Worm (Caenorhabditis elegans) whole organism, midembryonic: ENCODE measurements around the gene F01D5.8.
"Not testable (repeated sequence)": the region's sequence is repeated elsewhere in the genome, so short reads cannot be mapped to it uniquely, and the experiment has no call there.

ENCODE experiments used
- T22C8.4 ChIP-seq: fragments of 200-800 bp; sonication (Bioruptor generic); IDR thresholded peaks from 2 replicates; pipeline ENCODE4 v1.3.6; 2022; ENCODE audit warnings: missing genetic modification characterization, missing compliant biosample characterization
- cog-1 ChIP-seq: sonication (generic microtip); optimal IDR thresholded peaks from 2 replicates; lab custom pipeline; 2016; ENCODE audit warnings: missing genetic modification characterization, missing compliant biosample characterization
- flt-1 ChIP-seq: fragments of 200-800 bp; sonication (Bioruptor generic); IDR thresholded peaks from 2 replicates; pipeline ENCODE4 v1.3.6; 2022; ENCODE audit warnings: missing genetic modification characterization, missing compliant biosample characterization
- klf-2 ChIP-seq: fragments of 200-800 bp; sonication (Bioruptor generic); conservative IDR thresholded peaks from 2 replicates; pipeline ENCODE4 v1.3.6; 2022; ENCODE audit warnings: missing genetic modification reagents, missing genetic modification characterization, missing compliant biosample characterization
- med-1 ChIP-seq: sonication (generic microtip); optimal IDR thresholded peaks from 2 replicates; lab custom pipeline; 2017; ENCODE audit warnings: missing genetic modification characterization, mild to moderate bottlenecking, missing compliant biosample characterization, antibody characterized with exemption, missing genetic modification reagents; ENCODE audit not compliant: insufficient read depth
- ref-1 ChIP-seq: fragments of 200-800 bp; sonication (Bioruptor generic); conservative IDR thresholded peaks from 2 replicates; pipeline ENCODE4 v1.3.6; 2022; ENCODE audit warnings: missing genetic modification reagents, missing genetic modification characterization, missing compliant biosample characterization
- tab-1 ChIP-seq: fragments of 200-800 bp; sonication (Bioruptor generic); IDR thresholded peaks from 2 replicates; pipeline ENCODE4 v1.3.6; 2022; ENCODE audit warnings: missing genetic modification characterization, missing compliant biosample characterization
- ztf-23 ChIP-seq: fragments of 200-800 bp; sonication (Bioruptor generic); IDR thresholded peaks from 2 replicates; pipeline ENCODE4 v1.3.6; 2022; ENCODE audit warnings: missing genetic modification reagents, missing genetic modification characterization, missing compliant biosample characterization
- ztf-29 ChIP-seq: fragments of 200-800 bp; sonication (Bioruptor generic); IDR thresholded peaks from 2 replicates; pipeline ENCODE4 v1.3.6; 2022; ENCODE audit warnings: missing genetic modification reagents, missing genetic modification characterization, missing compliant biosample characterization

Gene F01D5.8

DNA sequence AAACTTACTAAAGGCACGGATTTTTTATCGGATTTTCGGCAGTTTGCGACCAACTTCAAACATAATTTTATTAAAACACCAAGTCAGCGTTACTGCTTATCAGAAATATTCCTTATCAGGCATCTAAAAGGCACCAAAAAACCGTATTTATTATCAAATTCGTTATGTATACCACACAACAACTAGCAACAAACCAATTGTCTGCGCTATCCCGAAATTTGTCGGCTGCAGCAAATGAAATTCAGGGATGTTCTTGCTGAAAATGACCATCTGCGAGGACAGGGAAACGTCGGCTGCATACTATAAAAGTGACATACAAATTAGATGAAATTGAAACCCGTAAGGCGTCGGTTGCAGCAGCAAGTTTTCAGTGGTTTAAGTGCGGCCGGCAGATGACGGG lies 12.5 kb upstream of the F01D5.8 start:
- TF ChIP-seq flt-1 (GFP tag; lab: Robert Waterston, UW), result no peak

DNA sequence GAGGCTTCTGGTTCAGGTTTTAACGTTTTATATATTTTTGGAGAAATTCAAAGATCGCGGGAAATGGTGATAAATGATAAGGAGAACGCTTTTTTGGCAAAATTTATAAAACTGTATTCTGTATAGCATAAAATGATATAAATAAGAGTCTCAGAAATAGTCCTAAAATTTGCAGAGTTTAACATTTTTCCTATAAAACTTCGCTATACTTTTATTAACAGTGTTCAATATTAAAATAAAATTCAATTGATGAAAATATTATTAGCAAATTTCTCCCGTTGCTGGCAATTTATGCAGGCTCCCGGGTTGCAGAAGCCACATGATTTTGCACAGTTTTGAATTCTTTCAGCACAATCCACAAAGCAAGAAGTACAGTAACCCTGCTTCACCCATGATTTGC lies 11.5 kb upstream of the F01D5.8 start, which contains the start of gene F01D5.2:
TSS of gene F01D5.2 (minus strand) at position 101 of the 400 bp plus-strand sequence.
- TF ChIP-seq klf-2 (GFP tag; lab: Robert Waterston, UW) (no peak), ztf-29 (GFP tag; lab: Robert Waterston, UW) (no peak), ztf-23 (no peak), ref-1 (GFP tag; lab: Robert Waterston, UW) (no peak), tab-1 (GFP tag; lab: Robert Waterston, UW) (no peak), T22C8.4 (GFP tag; lab: Robert Waterston, UW) (no peak), med-1 (GFP tag; lab: Kevin White, UChicago) (no peak), cog-1 (tag; lab: Kevin White, UChicago) (no peak)

DNA sequence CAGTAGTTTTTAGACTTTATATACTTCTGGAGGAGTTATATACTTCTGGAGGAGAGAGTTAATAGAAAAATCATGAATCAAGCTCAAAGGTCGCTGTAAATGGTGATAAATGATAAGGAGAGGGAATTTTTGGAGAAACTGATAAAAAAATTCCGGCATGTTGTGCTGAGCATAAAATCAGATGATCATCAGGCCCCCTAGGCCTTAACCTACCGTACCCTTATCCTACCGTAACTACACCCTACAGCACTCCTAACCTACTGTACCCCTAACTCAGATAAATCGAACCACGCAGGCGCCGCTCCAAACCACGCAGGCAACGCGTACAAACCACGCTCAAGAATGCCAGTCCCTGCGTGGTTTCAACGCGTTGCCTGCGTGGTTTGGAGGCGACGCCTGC lies 10.5 kb upstream of the F01D5.8 start, which contains the start of gene F01D5.3:
TSS of gene F01D5.3 (minus strand) at position 101 of the 400 bp plus-strand sequence.
- TF ChIP-seq ztf-29 (GFP tag; lab: Robert Waterston, UW); ref-1 (GFP tag; lab: Robert Waterston, UW); ztf-23: not testable (repeated sequence)

DNA sequence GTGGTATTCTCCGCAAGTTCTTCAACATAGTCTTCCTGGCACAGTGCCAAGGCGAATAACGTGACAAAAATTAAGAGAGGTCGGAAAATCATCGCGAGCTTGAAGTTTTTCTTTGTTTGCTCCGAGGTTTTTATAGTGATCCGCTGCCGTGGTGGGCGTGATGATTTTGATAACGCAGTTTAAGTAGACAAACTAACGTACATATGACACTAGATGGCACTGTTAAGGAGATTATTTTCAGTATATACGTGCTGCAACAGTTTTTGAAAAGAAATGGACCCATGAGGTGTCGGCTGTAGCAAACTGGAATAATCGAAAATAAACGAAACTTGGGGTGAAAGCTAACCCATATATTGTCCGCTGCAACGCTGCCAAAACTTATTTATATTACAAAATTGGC lies 8.3 kb upstream of the F01D5.8 start, which contains the start of gene F01D5.5:
TSS of gene F01D5.5 (minus strand) at position 101 of the 400 bp plus-strand sequence.
- TF ChIP-seq cog-1 (tag; lab: Kevin White, UChicago) (no peak), med-1 (GFP tag; lab: Kevin White, UChicago) (no peak), ztf-23 (no peak), flt-1 (GFP tag; lab: Robert Waterston, UW) (no peak), T22C8.4 (GFP tag; lab: Robert Waterston, UW) (no peak), ztf-29 (GFP tag; lab: Robert Waterston, UW) (no peak), klf-2 (GFP tag; lab: Robert Waterston, UW) (no peak), ref-1 (GFP tag; lab: Robert Waterston, UW) (no peak), tab-1 (GFP tag; lab: Robert Waterston, UW) (no peak)

DNA sequence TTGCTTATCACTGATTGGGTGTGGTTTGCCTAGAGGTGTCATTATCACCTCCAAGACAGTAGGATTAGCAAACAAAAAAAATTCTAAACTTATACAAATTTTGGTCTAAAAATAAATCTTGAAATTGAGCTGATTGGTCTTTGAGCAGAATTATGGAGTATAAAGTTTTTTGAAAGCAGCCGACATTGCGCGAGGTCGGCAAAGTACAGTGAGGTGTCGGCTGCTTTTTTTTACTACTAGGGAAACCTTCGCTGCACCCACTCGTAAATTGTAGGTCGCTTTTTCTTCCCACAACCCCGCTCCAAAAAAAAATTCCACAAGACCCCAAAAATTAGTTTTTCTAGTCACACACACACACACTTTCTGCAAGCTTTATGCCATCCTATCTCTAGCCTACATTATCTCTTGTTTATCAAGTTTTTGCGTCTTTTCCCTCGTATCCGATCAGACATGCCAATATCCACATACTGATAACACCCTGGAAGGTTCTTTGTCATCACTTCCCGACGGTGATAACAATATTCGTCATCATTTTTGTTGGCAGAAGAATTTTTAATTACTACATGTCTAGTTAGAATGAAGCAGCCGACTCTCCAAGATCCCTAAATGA lies 6.6 kb upstream of the F01D5.8 start:
- no peak for TF ChIP-seq klf-2 (GFP tag; lab: Robert Waterston, UW)
- TF ChIP-seq flt-1 (GFP tag; lab: Robert Waterston, UW), result no peak
- TF ChIP-seq cog-1 (tag; lab: Kevin White, UChicago), result no peak
- no peak for TF ChIP-seq ztf-23

DNA sequence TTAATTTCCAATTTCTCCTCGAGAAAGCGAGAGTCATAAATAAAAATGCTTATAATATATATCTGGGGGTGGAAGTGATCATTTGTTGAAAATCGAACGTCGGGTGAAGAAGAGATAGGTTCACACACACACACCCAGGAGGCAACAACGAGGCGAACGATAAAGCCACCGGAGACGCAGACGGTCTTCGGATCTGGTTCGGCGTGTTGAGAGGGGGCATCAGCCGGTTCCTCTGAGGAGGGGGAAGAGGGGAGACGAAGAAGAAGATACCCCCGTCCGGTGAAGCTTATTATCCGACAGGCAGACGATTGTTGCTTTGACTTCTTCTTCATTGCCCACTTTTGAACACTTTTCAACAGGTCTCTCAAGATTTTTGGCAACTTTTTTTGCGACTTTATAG lies 5.7 kb upstream of the F01D5.8 start:
- TF ChIP-seq tab-1 (GFP tag; lab: Robert Waterston, UW), result no peak
- no peak for TF ChIP-seq klf-2 (GFP tag; lab: Robert Waterston, UW)
- no peak for TF ChIP-seq ztf-23
- TF ChIP-seq cog-1 (tag; lab: Kevin White, UChicago), result no peak
- no peak for TF ChIP-seq T22C8.4 (GFP tag; lab: Robert Waterston, UW)

DNA sequence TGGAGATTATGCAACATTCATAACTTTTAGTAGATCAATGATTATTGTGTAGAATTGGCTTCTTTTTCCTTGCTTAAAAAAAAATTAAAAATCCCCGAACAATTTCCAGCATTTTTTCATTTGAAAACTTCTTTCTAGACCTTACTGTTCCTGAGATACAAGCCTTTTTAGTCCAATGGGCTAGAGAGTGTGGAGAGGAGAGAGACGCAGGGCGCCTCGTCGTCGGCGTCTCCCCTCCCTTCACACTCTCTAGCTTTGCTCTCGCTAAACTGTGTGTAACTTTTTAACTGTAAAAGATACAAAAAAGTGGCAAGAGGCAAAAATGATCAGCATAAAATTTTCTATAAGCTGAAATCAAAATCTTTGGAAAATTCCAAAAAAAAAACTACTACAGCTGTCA lies 5.3 kb upstream of the F01D5.8 start:
- no peak for TF ChIP-seq tab-1 (GFP tag; lab: Robert Waterston, UW)
- no peak for TF ChIP-seq T22C8.4 (GFP tag; lab: Robert Waterston, UW)
- no peak for TF ChIP-seq cog-1 (tag; lab: Kevin White, UChicago)
- TF ChIP-seq ref-1 (GFP tag; lab: Robert Waterston, UW), result no peak
- TF ChIP-seq ztf-23, result no peak
- TF ChIP-seq ztf-29 (GFP tag; lab: Robert Waterston, UW), result no peak
- no peak for TF ChIP-seq flt-1 (GFP tag; lab: Robert Waterston, UW)

DNA sequence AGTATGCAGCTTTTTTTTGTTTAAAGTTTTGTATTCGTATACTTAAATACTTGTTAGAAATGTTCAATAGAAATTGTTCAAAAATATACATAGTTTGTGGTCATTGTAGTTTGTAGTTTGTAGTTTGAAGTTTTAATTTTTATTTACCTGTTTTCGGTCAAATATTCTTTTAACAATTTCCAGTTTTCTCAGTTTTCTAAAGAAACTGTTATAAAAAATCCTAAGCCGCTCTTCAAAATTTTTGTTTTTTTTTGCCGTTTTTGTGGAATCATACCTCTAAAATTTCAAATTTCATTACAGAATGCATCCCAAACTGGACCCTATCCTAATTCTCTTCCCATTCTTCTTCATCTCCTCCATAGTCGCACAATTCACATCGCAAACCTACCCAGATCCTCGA lies 4.3 kb upstream of the F01D5.8 start, which contains the start of gene F01D5.6:
TSS of gene F01D5.6 (plus strand) at position 301 of the 400 bp plus-strand sequence.
- TF ChIP-seq med-1 (GFP tag; lab: Kevin White, UChicago), result no peak
- TF ChIP-seq cog-1 (tag; lab: Kevin White, UChicago), result no peak
- TF ChIP-seq flt-1 (GFP tag; lab: Robert Waterston, UW), result no peak
- TF ChIP-seq tab-1 (GFP tag; lab: Robert Waterston, UW), result no peak
- TF ChIP-seq ref-1 (GFP tag; lab: Robert Waterston, UW), result no peak
- TF ChIP-seq klf-2 (GFP tag; lab: Robert Waterston, UW), result no peak
- TF ChIP-seq T22C8.4 (GFP tag; lab: Robert Waterston, UW), result no peak
- no peak for TF ChIP-seq ztf-29 (GFP tag; lab: Robert Waterston, UW)
- TF ChIP-seq ztf-23, result no peak

DNA sequence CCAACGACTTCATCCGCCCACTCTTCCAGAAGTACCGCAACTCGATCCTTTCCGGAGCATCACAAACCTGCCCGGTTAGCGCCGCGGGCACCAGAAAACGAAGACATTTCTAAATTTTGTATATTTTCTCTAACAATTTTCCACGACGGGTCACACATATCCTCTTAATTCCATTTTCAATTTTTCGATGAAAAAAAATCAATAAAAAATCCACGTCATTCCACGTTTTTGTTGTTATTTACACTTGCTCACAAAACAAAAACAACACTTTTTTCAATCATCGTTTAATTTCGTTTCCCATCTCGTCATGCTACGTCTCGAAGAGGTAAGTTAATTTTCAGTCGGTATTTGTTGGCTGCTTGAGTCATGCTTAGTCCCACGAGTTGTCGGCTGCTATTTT lies 2.1 kb upstream of the F01D5.8 start, which contains the start of gene F01D5.7:
TSS of gene F01D5.7 (plus strand) at position 301 of the 400 bp plus-strand sequence.
- no peak for TF ChIP-seq klf-2 (GFP tag; lab: Robert Waterston, UW)
- no peak for TF ChIP-seq T22C8.4 (GFP tag; lab: Robert Waterston, UW)
- TF ChIP-seq ztf-29 (GFP tag; lab: Robert Waterston, UW), result no peak
- TF ChIP-seq med-1 (GFP tag; lab: Kevin White, UChicago), result no peak
- no peak for TF ChIP-seq cog-1 (tag; lab: Kevin White, UChicago)
- no peak for TF ChIP-seq flt-1 (GFP tag; lab: Robert Waterston, UW)
- no peak for TF ChIP-seq ztf-23
- TF ChIP-seq ref-1 (GFP tag; lab: Robert Waterston, UW), result no peak
- no peak for TF ChIP-seq tab-1 (GFP tag; lab: Robert Waterston, UW)

DNA sequence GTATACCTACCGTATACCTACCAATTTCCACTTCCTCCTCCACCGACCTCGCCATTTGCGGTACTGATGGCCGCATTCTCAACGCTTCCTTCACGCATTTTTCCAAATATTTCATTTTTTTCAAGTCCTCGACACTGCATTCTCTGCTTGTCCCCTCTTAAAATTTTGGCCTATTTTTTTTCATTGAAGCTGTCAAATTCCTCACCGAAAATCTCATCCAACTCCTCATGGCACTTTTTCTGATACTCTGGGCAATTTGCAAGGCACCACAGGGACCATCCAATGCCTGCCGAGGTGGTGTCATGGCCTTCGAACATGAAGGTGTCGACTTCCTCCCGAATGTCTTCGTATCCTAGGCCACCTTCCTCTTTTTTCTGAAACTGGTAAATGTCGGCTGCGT lies 4.1 kb downstream of the F01D5.8 start:
- TF ChIP-seq cog-1 (tag; lab: Kevin White, UChicago), result no peak
- TF ChIP-seq klf-2 (GFP tag; lab: Robert Waterston, UW), result no peak
- TF ChIP-seq T22C8.4 (GFP tag; lab: Robert Waterston, UW), result no peak
